Fruit fly (Drosophila melanogaster) whole organism, adult: ENCODE measurements around the gene CG18178.

Experiments used
- CG11617 ChIP-seq: fragments of 200-800 bp; sonication (Bioruptor generic); optimal IDR thresholded peaks from 2 replicates; lab custom pipeline; 2017; ENCODE audit warnings: mild to moderate bottlenecking, missing biosample characterization, missing genetic modification reagents, missing genetic modification characterization
- CG12768 ChIP-seq: fragments of 200-800 bp; sonication (Bioruptor generic); optimal IDR thresholded peaks from 2 replicates; lab custom pipeline; 2017; ENCODE audit warnings: missing biosample characterization, missing genetic modification characterization, mild to moderate bottlenecking, moderate library complexity, missing genetic modification reagents
- CG14711 ChIP-seq: fragments of 200-800 bp; sonication (Bioruptor generic); optimal IDR thresholded peaks from 2 replicates; lab custom pipeline; 2018; ENCODE audit warnings: missing biosample characterization, mild to moderate bottlenecking, missing genetic modification characterization, moderate library complexity
- CG1620 ChIP-seq: fragments of 200-800 bp; sonication (Bioruptor generic); optimal IDR thresholded peaks from 2 replicates; lab custom pipeline; 2016; ENCODE audit warnings: missing biosample characterization, missing genetic modification characterization
- CG33017 ChIP-seq: fragments of 200-800 bp; sonication (Bioruptor generic); optimal IDR thresholded peaks from 2 replicates; lab custom pipeline; 2018; ENCODE audit warnings: missing biosample characterization, mild to moderate bottlenecking, missing genetic modification characterization, moderate library complexity
- CG5204 ChIP-seq: fragments of 200-800 bp; sonication (Bioruptor generic); optimal IDR thresholded peaks from 2 replicates; lab custom pipeline; 2016; ENCODE audit warnings: missing biosample characterization, missing genetic modification characterization
- CG7045 ChIP-seq: fragments of 200-800 bp; sonication (Bioruptor generic); optimal IDR thresholded peaks from 2 replicates; lab custom pipeline; 2017; ENCODE audit warnings: missing biosample characterization, mild to moderate bottlenecking, missing genetic modification characterization
- CG7101 ChIP-seq: fragments of 200-800 bp; sonication (Bioruptor generic); optimal IDR thresholded peaks from 2 replicates; lab custom pipeline; 2018; ENCODE audit warnings: missing biosample characterization, mild to moderate bottlenecking, missing genetic modification characterization, moderate library complexity
- Clk ChIP-seq: fragments of 200-800 bp; sonication (Bioruptor generic); optimal IDR thresholded peaks from 2 replicates; lab custom pipeline; 2017; ENCODE audit warnings: missing biosample characterization, missing genetic modification characterization
- Crg-1 ChIP-seq: fragments of 200-800 bp; sonication (Bioruptor generic); optimal IDR thresholded peaks from 2 replicates; lab custom pipeline; 2016; ENCODE audit warnings: missing biosample characterization, missing genetic modification characterization
- Hr96 ChIP-seq: fragments of 200-800 bp; sonication (Bioruptor generic); optimal IDR thresholded peaks from 2 replicates; lab custom pipeline; 2016; ENCODE audit warnings: missing biosample characterization, missing genetic modification characterization
- Mnt ChIP-seq: fragments of 200-800 bp; sonication (Bioruptor generic); optimal IDR thresholded peaks from 2 replicates; lab custom pipeline; 2016; ENCODE audit warnings: missing biosample characterization, mild to moderate bottlenecking, missing genetic modification characterization
- bab1 ChIP-seq: fragments of 200-800 bp; sonication (Bioruptor generic); optimal IDR thresholded peaks from 3 replicates; lab custom pipeline; 2019; ENCODE audit warnings: missing biosample characterization, mild to moderate bottlenecking, missing genetic modification characterization, moderate library complexity
- cic ChIP-seq: fragments of 200-800 bp; sonication (Bioruptor generic); optimal IDR thresholded peaks from 2 replicates; lab custom pipeline; 2017; ENCODE audit warnings: missing biosample characterization, mild to moderate bottlenecking, missing genetic modification characterization, moderate library complexity
- cnc ChIP-seq, 2 experiments: fragments of >200 bp; optimal IDR thresholded peaks; 2 replicates each; lab custom pipeline; 2017
- kay ChIP-seq: fragments of 200-800 bp; sonication (Bioruptor generic); peaks from one replicate; lab custom pipeline; 2016; ENCODE audit warnings: missing biosample characterization, missing genetic modification characterization, borderline replicate concordance
- ovo ChIP-seq: fragments of 200-800 bp; sonication (Bioruptor generic); optimal IDR thresholded peaks from 2 replicates; lab custom pipeline; 2016; ENCODE audit warnings: missing biosample characterization, missing genetic modification characterization
- pad ChIP-seq: fragments of 200-800 bp; sonication (Bioruptor generic); optimal IDR thresholded peaks from 3 replicates; lab custom pipeline; 2017; ENCODE audit warnings: missing biosample characterization, missing genetic modification characterization, mild to moderate bottlenecking, moderate library complexity, missing genetic modification reagents
- tj ChIP-seq: fragments of 200-800 bp; sonication (Bioruptor generic); optimal IDR thresholded peaks from 3 replicates; lab custom pipeline; 2017; ENCODE audit warnings: missing biosample characterization, mild to moderate bottlenecking, missing genetic modification characterization, moderate library complexity
- toe ChIP-seq: fragments of 200-800 bp; sonication (Bioruptor generic); optimal IDR thresholded peaks from 2 replicates; lab custom pipeline; 2016; ENCODE audit warnings: missing biosample characterization, missing genetic modification characterization

CG18178 gene

dm6 chr3L:9764307-9764706 lies 45.4 kb upstream of the CG18178 start:
- TF ChIP-seq CG33017 (tag; lab: Kevin White, UChicago) (no peak), kay (GFP tag; lab: Kevin White, UChicago) (peak; percentile 54)

DNA sequence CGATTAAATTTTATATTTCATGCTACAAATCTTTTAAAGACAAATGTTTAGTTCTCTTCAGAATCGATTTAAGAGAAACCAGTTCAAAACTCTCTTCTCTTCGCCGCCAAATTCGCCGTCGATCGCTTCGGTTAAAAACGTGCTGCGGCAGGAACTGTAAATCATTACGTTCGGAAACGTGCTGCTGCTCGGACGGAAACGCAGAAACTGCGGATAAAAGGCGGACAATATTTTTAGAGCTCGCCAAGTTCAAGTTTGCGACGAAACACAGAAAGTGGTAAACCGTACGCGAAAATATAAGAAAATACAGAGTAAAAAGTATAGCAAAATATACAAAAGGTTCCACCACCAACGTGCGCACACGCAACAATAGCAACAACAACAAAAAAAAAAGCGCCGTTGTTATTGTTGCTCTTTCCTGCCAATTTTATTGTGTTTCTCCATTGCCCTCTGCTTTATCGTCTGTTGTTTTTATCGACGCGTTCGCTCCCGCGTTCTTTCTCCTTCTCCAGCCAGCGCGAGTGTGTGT lies 44.5 kb upstream of the CG18178 start, which contains the start of gene Ae2:
Gene Ae2 (plus strand): TSS at position 156 of the 529 bp plus-strand sequence.
- TF ChIP-seq ovo (peak; percentile 37), pad (peak; percentile 36), Clk (GFP tag; lab: Kevin White, UChicago) (no peak), CG12768 (GFP tag; lab: Kevin White, UChicago) (no peak), kay (GFP tag; lab: Kevin White, UChicago) (no peak), Hr96 (GFP tag; lab: Kevin White, UChicago) (no peak), cnc (optimal IDR thresholded peaks at IDR 0.05; lab: Kevin White, UChicago) (no peak), bab1 (GFP tag; lab: Kevin White, UChicago) (peak; percentile 58), tj (GFP tag; lab: Kevin White, UChicago) (peak; percentile 48), Mnt (GFP tag; lab: Kevin White, UChicago) (peak; percentile 25)

- peak; percentile 25 for TF ChIP-seq bab1 (GFP tag; lab: Kevin White, UChicago)
- no peak for TF ChIP-seq ovo
- no peak for TF ChIP-seq Mnt (GFP tag; lab: Kevin White, UChicago)
- TF ChIP-seq pad, result no peak
- TF ChIP-seq CG1620 (GFP tag; lab: Kevin White, UChicago), result peak; percentile 4
- TF ChIP-seq tj (GFP tag; lab: Kevin White, UChicago), result peak; percentile 65
- TF ChIP-seq CG5204 (GFP tag; lab: Kevin White, UChicago), result no peak
- TF ChIP-seq cic (GFP tag; lab: Kevin White, UChicago), result peak; percentile 9
- TF ChIP-seq CG33017 (tag; lab: Kevin White, UChicago), result no peak
These were observed 43.2 kb upstream of the CG18178 start for dm6 chr3L:9762036-9762597.

- TF ChIP-seq CG14711 (tag; lab: Kevin White, UChicago), result no peak
- TF ChIP-seq cic (GFP tag; lab: Kevin White, UChicago), result peak; percentile 57
- TF ChIP-seq Hr96 (GFP tag; lab: Kevin White, UChicago), result no peak
- no peak for TF ChIP-seq ovo
- TF ChIP-seq CG11617 (GFP tag; lab: Kevin White, UChicago), result no peak
- no peak for TF ChIP-seq CG1620 (GFP tag; lab: Kevin White, UChicago)
- TF ChIP-seq toe (GFP tag; lab: Kevin White, UChicago), result no peak
- no peak for TF ChIP-seq Clk (GFP tag; lab: Kevin White, UChicago)
- TF ChIP-seq CG5204 (GFP tag; lab: Kevin White, UChicago), result no peak
- TF ChIP-seq CG7045 (GFP tag; lab: Kevin White, UChicago), result no peak
- no peak for TF ChIP-seq Mnt (GFP tag; lab: Kevin White, UChicago)
- TF ChIP-seq kay (GFP tag; lab: Kevin White, UChicago), result peak; percentile 89
- TF ChIP-seq Crg-1 (GFP tag; lab: Kevin White, UChicago), result no peak
- TF ChIP-seq pad, result peak; percentile 6
- peak; percentile 32 for TF ChIP-seq CG33017 (tag; lab: Kevin White, UChicago)
- TF ChIP-seq CG12768 (GFP tag; lab: Kevin White, UChicago), result peak; percentile 37
These were observed 41.3 kb upstream of the CG18178 start, which contains the start of gene CG42268 for dm6 chr3L:9760151-9760749. Gene CG42268, minus strand, starts transcription at chr3L:9760395.

dm6 chr3L:9751625-9752024 lies 32.7 kb upstream of the CG18178 start:
- TF ChIP-seq CG33017 (tag; lab: Kevin White, UChicago) (no peak), CG7045 (GFP tag; lab: Kevin White, UChicago) (no peak), Hr96 (GFP tag; lab: Kevin White, UChicago) (no peak), CG5204 (GFP tag; lab: Kevin White, UChicago) (no peak), kay (GFP tag; lab: Kevin White, UChicago) (no peak), CG1620 (GFP tag; lab: Kevin White, UChicago) (no peak), ovo (no peak), cic (GFP tag; lab: Kevin White, UChicago) (no peak), Crg-1 (GFP tag; lab: Kevin White, UChicago) (no peak), pad (no peak), Clk (GFP tag; lab: Kevin White, UChicago) (no peak)

DNA sequence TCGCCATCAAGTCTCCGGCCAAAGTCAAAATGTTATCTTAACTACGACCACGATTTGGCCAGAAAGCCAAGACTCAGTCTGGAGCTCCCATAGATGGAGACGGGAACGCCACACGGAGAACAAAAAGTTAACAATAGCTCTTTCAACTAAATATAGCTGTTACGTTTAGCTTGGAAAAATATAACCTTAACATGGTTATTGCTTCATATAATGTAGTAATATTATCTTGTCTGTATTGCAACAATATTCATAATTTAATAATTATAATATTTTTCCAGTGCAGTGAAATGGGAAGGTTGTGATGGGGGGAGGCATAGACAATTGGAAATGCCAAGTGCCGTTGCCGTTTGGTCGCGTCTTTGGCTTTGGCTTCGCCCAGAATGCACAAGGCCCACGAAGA lies 26.4 kb upstream of the CG18178 start:
- TF ChIP-seq cnc (optimal IDR thresholded peaks at IDR 0.05; lab: Kevin White, UChicago), result no peak

DNA sequence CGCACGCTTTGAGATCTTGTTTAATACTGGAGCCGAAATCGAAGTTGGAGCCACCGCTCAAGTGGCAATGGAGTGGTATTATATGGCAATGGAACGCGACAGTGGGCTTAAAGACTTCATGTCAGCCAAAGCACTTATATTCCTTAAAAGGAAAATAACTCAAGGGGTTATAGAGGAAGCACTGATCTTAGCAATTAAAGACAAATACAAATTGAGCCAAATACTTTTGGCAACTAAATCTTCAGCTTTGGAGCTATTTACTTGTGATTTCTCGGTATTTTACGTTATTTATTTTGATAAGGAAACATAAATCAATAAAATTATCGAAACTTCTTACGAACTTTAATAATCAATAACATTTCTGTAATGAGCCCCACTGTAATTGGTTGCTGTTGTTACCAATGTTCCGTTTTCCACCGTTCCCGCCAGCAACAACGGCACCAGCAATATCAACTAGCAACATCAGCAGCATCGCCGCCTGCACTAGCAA lies 25.2 kb upstream of the CG18178 start:
- TF ChIP-seq Hr96 (GFP tag; lab: Kevin White, UChicago), result no peak
- no peak for TF ChIP-seq kay (GFP tag; lab: Kevin White, UChicago)
- peak; percentile 47 for TF ChIP-seq pad
- TF ChIP-seq CG7101 (tag; lab: Kevin White, UChicago), result peak; percentile 30
- peak; percentile 52 for TF ChIP-seq CG14711 (tag; lab: Kevin White, UChicago)
- TF ChIP-seq Clk (GFP tag; lab: Kevin White, UChicago), result no peak
- TF ChIP-seq bab1 (GFP tag; lab: Kevin White, UChicago), result peak; percentile 86
